Fruit fly (Drosophila melanogaster) whole organism, embryonic: ENCODE results near the gene CG14439.

ENCODE experiments used
- Antp ChIP-seq: fragments of 200-800 bp; sonication (Bioruptor generic); optimal IDR thresholded peaks from 3 replicates; lab custom pipeline; 2016; ENCODE audit warnings: missing biosample characterization, missing genetic modification characterization
- CG10321 ChIP-seq: fragments of 200-800 bp; sonication (Bioruptor generic); IDR thresholded peaks from 2 replicates; pipeline ENCODE4 v1.3.6; 2022; ENCODE audit warnings: missing biosample characterization, missing genetic modification characterization
- CG10565 ChIP-seq: fragments of 200-800 bp; sonication (Bioruptor generic); optimal IDR thresholded peaks from 3 replicates; lab custom pipeline; 2016; ENCODE audit warnings: missing biosample characterization, mild to moderate bottlenecking, missing genetic modification characterization
- CG11247 ChIP-seq: fragments of 200-800 bp; sonication (Bioruptor generic); IDR thresholded peaks from 2 replicates; pipeline ENCODE4 v1.3.6; 2022; ENCODE audit warnings: missing biosample characterization, missing genetic modification characterization
- CG13123 ChIP-seq: fragments of 200-800 bp; sonication (Bioruptor generic); optimal IDR thresholded peaks from 2 replicates; lab custom pipeline; 2016; ENCODE audit warnings: missing biosample characterization, missing genetic modification characterization
- CG13624 ChIP-seq: fragments of 200-800 bp; sonication (Bioruptor generic); optimal IDR thresholded peaks from 2 replicates; lab custom pipeline; 2016; ENCODE audit warnings: missing biosample characterization, missing genetic modification characterization
- CG14050 ChIP-seq: fragments of 200-800 bp; sonication (Bioruptor generic); IDR thresholded peaks from 3 replicates; pipeline ENCODE4 v1.3.6; 2022; ENCODE audit warnings: missing biosample characterization, missing genetic modification characterization
- CG15601 ChIP-seq: fragments of 200-800 bp; sonication (Bioruptor generic); optimal IDR thresholded peaks from 3 replicates; lab custom pipeline; 2019; ENCODE audit warnings: missing biosample characterization, mild to moderate bottlenecking, missing genetic modification characterization, moderate library complexity
- CG1602 ChIP-seq: fragments of 200-800 bp; sonication (Bioruptor generic); optimal IDR thresholded peaks from 3 replicates; lab custom pipeline; 2016; ENCODE audit warnings: missing biosample characterization, missing genetic modification characterization
- CG1603 ChIP-seq: fragments of 200-800 bp; sonication (Bioruptor generic); optimal IDR thresholded peaks from 2 replicates; lab custom pipeline; 2019; ENCODE audit warnings: missing biosample characterization, mild to moderate bottlenecking, missing genetic modification characterization, moderate library complexity
- CG16815 ChIP-seq: fragments of 200-800 bp; sonication (Bioruptor generic); optimal IDR thresholded peaks from 3 replicates; lab custom pipeline; 2017; ENCODE audit warnings: missing biosample characterization, mild to moderate bottlenecking, missing genetic modification characterization
- CG17912 ChIP-seq: fragments of 200-800 bp; sonication (Bioruptor generic); optimal IDR thresholded peaks from 2 replicates; lab custom pipeline; 2018; ENCODE audit warnings: missing biosample characterization, mild to moderate bottlenecking, missing genetic modification characterization
- CG1832 ChIP-seq: fragments of 200-800 bp; sonication (Bioruptor generic); optimal IDR thresholded peaks from 2 replicates; lab custom pipeline; 2017; ENCODE audit warnings: missing biosample characterization, mild to moderate bottlenecking, missing genetic modification characterization, inconsistent platforms
- CG18476 ChIP-seq: fragments of 200-800 bp; sonication (Bioruptor generic); optimal IDR thresholded peaks from 2 replicates; lab custom pipeline; 2016; ENCODE audit warnings: missing biosample characterization, mild to moderate bottlenecking, missing genetic modification characterization
- CG3065 ChIP-seq: fragments of 200-800 bp; sonication (Bioruptor generic); optimal IDR thresholded peaks from 2 replicates; lab custom pipeline; 2016; ENCODE audit warnings: missing biosample characterization, missing genetic modification characterization
- CG3163 ChIP-seq: fragments of 200-800 bp; sonication (Bioruptor generic); optimal IDR thresholded peaks from 3 replicates; lab custom pipeline; 2016; ENCODE audit warnings: missing biosample characterization, missing genetic modification characterization
- CG3281 ChIP-seq: fragments of 200-800 bp; sonication (Bioruptor generic); optimal IDR thresholded peaks from 3 replicates; lab custom pipeline; 2017; ENCODE audit warnings: missing biosample characterization, mild to moderate bottlenecking, missing genetic modification characterization
- CG3407 ChIP-seq: fragments of 200-800 bp; sonication (Bioruptor generic); optimal IDR thresholded peaks from 2 replicates; lab custom pipeline; 2018; ENCODE audit warnings: missing biosample characterization, mild to moderate bottlenecking, missing genetic modification characterization
- CG5953 ChIP-seq: fragments of 200-800 bp; sonication (Bioruptor generic); IDR thresholded peaks from 2 replicates; pipeline ENCODE4 v1.3.6; 2022; ENCODE audit warnings: missing biosample characterization, missing genetic modification characterization
- CG6254 ChIP-seq: fragments of 200-800 bp; sonication (Bioruptor generic); optimal IDR thresholded peaks from 3 replicates; lab custom pipeline; 2017; ENCODE audit warnings: mild to moderate bottlenecking, missing biosample characterization, missing genetic modification reagents, missing genetic modification characterization
- CG6683 ChIP-seq: fragments of 200-800 bp; sonication (Bioruptor generic); optimal IDR thresholded peaks from 2 replicates; lab custom pipeline; 2017; ENCODE audit warnings: missing biosample characterization, mild to moderate bottlenecking, missing genetic modification characterization, missing genetic modification reagents
- CG8089 ChIP-seq: fragments of 200-800 bp; sonication (Bioruptor generic); optimal IDR thresholded peaks from 3 replicates; lab custom pipeline; 2016; ENCODE audit warnings: missing biosample characterization, missing genetic modification characterization
- CG9609 ChIP-seq: fragments of 200-800 bp; sonication (Bioruptor generic); optimal IDR thresholded peaks from 3 replicates; lab custom pipeline; 2016; ENCODE audit warnings: missing biosample characterization, missing genetic modification characterization
- Fer2 ChIP-seq: fragments of 200-800 bp; sonication (Bioruptor generic); optimal IDR thresholded peaks from 2 replicates; lab custom pipeline; 2018; ENCODE audit warnings: missing biosample characterization, mild to moderate bottlenecking, missing genetic modification characterization, moderate library complexity
- Hand ChIP-seq: fragments of 200-800 bp; sonication (Bioruptor generic); optimal IDR thresholded peaks from 2 replicates; lab custom pipeline; 2017; ENCODE audit warnings: mild to moderate bottlenecking, missing biosample characterization, missing genetic modification reagents, missing genetic modification characterization
- Hr39 ChIP-seq: fragments of >200 bp; optimal IDR thresholded peaks from 2 replicates; lab custom pipeline; 2017
- Med ChIP-seq: fragments of 200-800 bp; sonication (Bioruptor generic); peaks from one replicate; lab custom pipeline; 2016; ENCODE audit warnings: missing biosample characterization, missing genetic modification characterization, mild to moderate bottlenecking, inconsistent platforms, moderate library complexity
- Myb ChIP-seq: fragments of 200-800 bp; sonication (Bioruptor generic); optimal IDR thresholded peaks from 2 replicates; lab custom pipeline; 2016; ENCODE audit warnings: missing biosample characterization, missing genetic modification characterization
- NFAT ChIP-seq: fragments of 200-800 bp; sonication (Bioruptor generic); IDR thresholded peaks from 2 replicates; pipeline ENCODE4 v1.3.6; 2022; ENCODE audit warnings: missing biosample characterization, missing genetic modification characterization
- Opbp ChIP-seq: fragments of 200-800 bp; sonication (Bioruptor generic); IDR thresholded peaks from 3 replicates; pipeline ENCODE4 v1.3.6; 2022; ENCODE audit warnings: missing biosample characterization, missing genetic modification characterization; ENCODE audit not compliant: partially characterized antibody
- Six4 ChIP-seq: fragments of 200-800 bp; sonication (Bioruptor generic); optimal IDR thresholded peaks from 2 replicates; lab custom pipeline; 2016; ENCODE audit warnings: missing biosample characterization, missing genetic modification characterization
- Sox102F ChIP-seq: fragments of 200-800 bp; sonication (Bioruptor generic); optimal IDR thresholded peaks from 2 replicates; lab custom pipeline; 2018; ENCODE audit warnings: missing biosample characterization, mild to moderate bottlenecking, missing genetic modification characterization, moderate library complexity
- Spps ChIP-seq: fragments of 200-800 bp; sonication (Bioruptor generic); optimal IDR thresholded peaks from 2 replicates; lab custom pipeline; 2018; ENCODE audit warnings: missing biosample characterization, mild to moderate bottlenecking, missing genetic modification characterization
- Stat92E ChIP-seq, 3 experiments: fragments of >200 bp in 2 of 3; fragments of 200-800 bp in 1 of 3; sonication (Bioruptor generic) in 1 of 3; optimal IDR thresholded peaks; 2 replicates each; lab custom pipeline; 2017 to 2019; ENCODE audit warnings: missing biosample characterization in 3 of 3, missing genetic modification characterization in 3 of 3, mild to moderate bottlenecking in 1 of 3, moderate library complexity in 1 of 3
- ab ChIP-seq: fragments of 200-800 bp; sonication (Bioruptor generic); optimal IDR thresholded peaks from 2 replicates; lab custom pipeline; 2016; ENCODE audit warnings: missing biosample characterization, missing genetic modification characterization
- ac ChIP-seq: fragments of 200-800 bp; sonication (Bioruptor generic); optimal IDR thresholded peaks from 3 replicates; lab custom pipeline; 2017; ENCODE audit warnings: missing biosample characterization, mild to moderate bottlenecking, missing genetic modification characterization
- aop ChIP-seq: fragments of 200-800 bp; sonication (Bioruptor generic); IDR thresholded peaks from 2 replicates; pipeline ENCODE4 v1.3.6; 2022; ENCODE audit warnings: missing biosample characterization, missing genetic modification characterization
- bowl ChIP-seq: fragments of 200-800 bp; sonication (Bioruptor generic); IDR thresholded peaks from 2 replicates; pipeline ENCODE4 v1.3.6; 2022; ENCODE audit warnings: missing biosample characterization, missing genetic modification characterization
- chif ChIP-seq, 2 experiments: fragments of 200-800 bp; sonication (Bioruptor generic); optimal IDR thresholded peaks; 3 replicates each; lab custom pipeline; 2016; ENCODE audit warnings: missing biosample characterization in 2 of 2, missing genetic modification characterization in 2 of 2
- chm ChIP-seq: fragments of 200-800 bp; sonication (Bioruptor generic); IDR thresholded peaks from 2 replicates; pipeline ENCODE4 v1.3.6; 2022; ENCODE audit warnings: missing biosample characterization, missing genetic modification characterization
- cwo ChIP-seq: fragments of 200-800 bp; sonication (Bioruptor generic); optimal IDR thresholded peaks from 3 replicates; lab custom pipeline; 2017; ENCODE audit warnings: missing biosample characterization, missing genetic modification characterization, mild to moderate bottlenecking, moderate library complexity, missing genetic modification reagents
- dysf ChIP-seq: fragments of 200-800 bp; sonication (Bioruptor generic); IDR thresholded peaks from 3 replicates; pipeline ENCODE4 v1.3.6; 2022; ENCODE audit warnings: missing biosample characterization, missing genetic modification characterization
- en ChIP-seq: fragments of 200-800 bp; sonication (Bioruptor generic); optimal IDR thresholded peaks from 2 replicates; lab custom pipeline; 2016; ENCODE audit warnings: missing biosample characterization, missing genetic modification characterization
- fu2 ChIP-seq: fragments of 200-800 bp; sonication (Bioruptor generic); optimal IDR thresholded peaks from 2 replicates; lab custom pipeline; 2016; ENCODE audit warnings: missing biosample characterization, missing genetic modification characterization
- her ChIP-seq: fragments of 200-800 bp; sonication (Bioruptor generic); optimal IDR thresholded peaks from 2 replicates; lab custom pipeline; 2016; ENCODE audit warnings: missing biosample characterization, missing genetic modification characterization
- jigr1 ChIP-seq: fragments of 200-800 bp; sonication (Bioruptor generic); IDR thresholded peaks from 3 replicates; pipeline ENCODE4 v1.3.6; 2022; ENCODE audit warnings: missing biosample characterization, missing genetic modification characterization
- kay ChIP-seq: fragments of 200-800 bp; sonication (Bioruptor generic); optimal IDR thresholded peaks from 2 replicates; lab custom pipeline; 2016; ENCODE audit warnings: missing biosample characterization, missing genetic modification characterization
- nau ChIP-seq: fragments of 200-800 bp; sonication (Bioruptor generic); optimal IDR thresholded peaks from 3 replicates; lab custom pipeline; 2017; ENCODE audit warnings: missing biosample characterization, mild to moderate bottlenecking, missing genetic modification characterization, missing genetic modification reagents
- prd ChIP-seq, 3 experiments: fragments of >200 bp in 2 of 3; fragments of 200-800 bp in 1 of 3; sonication (Bioruptor generic) in 1 of 3; optimal IDR thresholded peaks in 2 of 3; IDR thresholded peaks in 1 of 3; 2 replicates in 2 of 3; 3 replicates in 1 of 3; pipeline versions ENCODE4 v1.3.6 to Lab custom; 2017 to 2022; ENCODE audit warnings: missing biosample characterization in 1 of 3, missing genetic modification characterization in 1 of 3
- ranshi ChIP-seq: fragments of 200-800 bp; sonication (Bioruptor generic); IDR thresholded peaks from 2 replicates; pipeline ENCODE4 v1.3.6; 2022; ENCODE audit warnings: missing biosample characterization, missing genetic modification characterization
- ttk ChIP-seq: fragments of 200-800 bp; sonication (Bioruptor generic); IDR thresholded peaks from 2 replicates; pipeline ENCODE4 v2.1.2; 2022; ENCODE audit warnings: missing biosample characterization, missing genetic modification characterization

CG14439 gene

dm6 chrX:6711295-6711694 is 36.0 kb upstream of the CG14439 start (continued):
- TF ChIP-seq Opbp (GFP tag; lab: Robert Waterston, UW) (no peak), nau (GFP tag; lab: Kevin White, UChicago) (peak; percentile 59), CG17912 (GFP tag; lab: Kevin White, UChicago) (no peak), Myb (peak; percentile 60), Stat92E (GFP tag; optimal IDR thresholded peaks at IDR 0.05; lab: Kevin White, UChicago) (peak in 1 of 3 experiments; percentile 15), Spps (tag; lab: Kevin White, UChicago) (peak; percentile 60), her (GFP tag; lab: Kevin White, UChicago) (peak; percentile 80), CG11247 (peak; percentile 62), ranshi (peak; percentile 48; the same call in 1 of the 2 replicates), Sox102F (GFP tag; lab: Kevin White, UChicago) (peak; percentile 85), jigr1 (GFP tag; lab: Robert Waterston, UW) (peak; percentile 25; the same call in 1 of the 3 replicates), CG3163 (GFP tag; lab: Kevin White, UChicago) (peak; percentile 83), ttk (peak; percentile 65), Med (GFP tag; lab: Kevin White, UChicago) (peak; percentile 98), cwo (GFP tag; lab: Kevin White, UChicago) (peak; percentile 92), CG1832 (GFP tag; lab: Kevin White, UChicago) (no peak), aop (no peak), CG14050 (GFP tag; lab: Robert Waterston, UW) (peak; percentile 66), CG16815 (GFP tag; lab: Kevin White, UChicago) (peak; percentile 54), ab (GFP tag; lab: Kevin White, UChicago) (no peak), chif (GFP tag; optimal IDR thresholded peaks at IDR 0.05; lab: Kevin White, UChicago) (peak; percentile 69 to 82), Hand (peak; percentile 83), CG3065 (GFP tag; lab: Kevin White, UChicago) (peak; percentile 28), CG10321 (GFP tag; lab: Robert Waterston, UW) (no peak), bowl (GFP tag; lab: Robert Waterston, UW) (no peak), prd (optimal IDR thresholded peaks at IDR 0.05; lab: Kevin White, UChicago) (no peak), prd (GFP tag; IDR thresholded peaks at IDR 0.05; lab: Robert Waterston, UW) (peak; percentile 79), ac (GFP tag; lab: Kevin White, UChicago) (no peak), CG9609 (GFP tag; lab: Kevin White, UChicago) (peak; percentile 73), chm (GFP tag; lab: Robert Waterston, UW) (peak; percentile 77; the same call in 1 of the 2 replicates), CG1602 (GFP tag; lab: Kevin White, UChicago) (peak; percentile 49), Fer2 (tag; lab: Kevin White, UChicago) (peak; percentile 40), CG8089 (peak; percentile 70), CG3281 (GFP tag; lab: Kevin White, UChicago) (peak; percentile 81), Hr39 (lab: Kevin White, UChicago) (no peak), kay (GFP tag; lab: Kevin White, UChicago) (peak; percentile 68), CG6683 (GFP tag; lab: Kevin White, UChicago) (peak; percentile 68), CG1603 (tag; lab: Kevin White, UChicago) (peak; percentile 91), CG13123 (GFP tag; lab: Kevin White, UChicago) (peak; percentile 57), CG18476 (peak; percentile 66), fu2 (GFP tag; lab: Kevin White, UChicago) (peak; percentile 71), CG10565 (GFP tag; lab: Kevin White, UChicago) (no peak), CG5953 (GFP tag; lab: Robert Waterston, UW) (0 out of 2 replicates have a peak, but pooled peaks have one; percentile 4), dysf (GFP tag; lab: Robert Waterston, UW) (peak; percentile 87), CG6254 (peak; percentile 77), NFAT (GFP tag; lab: Robert Waterston, UW) (peak; percentile 54), CG13624 (peak; percentile 81), en (GFP tag; lab: Kevin White, UChicago) (peak; percentile 49), Six4 (GFP tag; lab: Kevin White, UChicago) (peak; percentile 66), Antp (GFP tag; lab: Kevin White, UChicago) (peak; percentile 84), CG15601 (peak; percentile 65), CG3407 (GFP tag; lab: Kevin White, UChicago) (peak; percentile 55)
